Worm (Caenorhabditis elegans) whole organism, young adult: ENCODE data around the gene klp-18.

Experiments
- B0336.3 ChIP-seq: fragments of 200-800 bp; sonication (Bioruptor generic); IDR thresholded peaks from 2 replicates; pipeline ENCODE4 v1.3.6; 2022; ENCODE audit warnings: missing genetic modification characterization, missing compliant biosample characterization
- C06A6.2 ChIP-seq: fragments of 200-800 bp; sonication (Bioruptor generic); conservative IDR thresholded peaks from 2 replicates; pipeline ENCODE4 v1.3.6; 2022; ENCODE audit warnings: missing genetic modification characterization, missing compliant biosample characterization
- F22D6.2 ChIP-seq: sonication (generic microtip); optimal IDR thresholded peaks from 2 replicates; lab custom pipeline; 2016; ENCODE audit warnings: mild to moderate bottlenecking, missing genetic modification characterization, missing compliant biosample characterization
- F33H1.4 ChIP-seq: fragments of 200-800 bp; sonication (Bioruptor generic); IDR thresholded peaks from 2 replicates; pipeline ENCODE4 v1.3.6; 2022; ENCODE audit warnings: missing genetic modification reagents, missing genetic modification characterization, missing compliant biosample characterization
- F37B4.10 ChIP-seq: fragments of 200-800 bp; sonication (Bioruptor generic); IDR thresholded peaks from 2 replicates; pipeline ENCODE4 v1.3.6; 2022; ENCODE audit warnings: missing genetic modification characterization, missing compliant biosample characterization
- F57A8.1 ChIP-seq: fragments of 200-800 bp; sonication (Bioruptor generic); optimal IDR thresholded peaks from 2 replicates; lab custom pipeline; 2018; ENCODE audit warnings: mild to moderate bottlenecking, missing genetic modification characterization, moderate library complexity, missing compliant biosample characterization
- K12H6.12 ChIP-seq: fragments of 200-800 bp; sonication (Bioruptor generic); optimal IDR thresholded peaks from 2 replicates; lab custom pipeline; 2018; ENCODE audit warnings: mild to moderate bottlenecking, missing genetic modification characterization, missing compliant biosample characterization
- Y56A3A.18 ChIP-seq: fragments of 200-800 bp; sonication (Bioruptor generic); IDR thresholded peaks from 2 replicates; pipeline ENCODE4 v1.3.6; 2022; ENCODE audit warnings: missing genetic modification reagents, missing genetic modification characterization, missing compliant biosample characterization
- Y95B8A.8 ChIP-seq: fragments of 200-800 bp; sonication (Bioruptor generic); IDR thresholded peaks from 2 replicates; pipeline ENCODE4 v1.3.6; 2022; ENCODE audit warnings: missing genetic modification reagents, missing genetic modification characterization, missing compliant biosample characterization
- ZK185.1 ChIP-seq: sonication (generic microtip); optimal IDR thresholded peaks from 2 replicates; lab custom pipeline; 2016; ENCODE audit warnings: mild to moderate bottlenecking, missing genetic modification characterization, missing compliant biosample characterization; ENCODE audit not compliant: poor library complexity, severe bottlenecking
- ama-1 ChIP-seq, 3 experiments: fragments of 150-350 bp in 1 of 3; sonication (generic microtip) in 2 of 3; optimal IDR thresholded peaks; 2 replicates each; lab custom pipeline; 2014 to 2018; ENCODE audit warnings: missing biosample characterization in 2 of 3, missing genetic modification characterization in 2 of 3, missing genetic modification reagents in 2 of 3
- atf-7 ChIP-seq: sonication (generic microtip); optimal IDR thresholded peaks from 2 replicates; lab custom pipeline; 2017; ENCODE audit warnings: mild to moderate bottlenecking, missing genetic modification characterization, missing compliant biosample characterization
- attf-5 ChIP-seq: fragments of 200-800 bp; sonication (Bioruptor generic); optimal IDR thresholded peaks from 2 replicates; lab custom pipeline; 2018; ENCODE audit warnings: mild to moderate bottlenecking, missing genetic modification characterization, missing compliant biosample characterization
- bed-2 ChIP-seq: fragments of 200-800 bp; sonication (Bioruptor generic); IDR thresholded peaks from 2 replicates; pipeline ENCODE4 v1.3.6; 2022; ENCODE audit warnings: missing genetic modification reagents, missing genetic modification characterization, missing compliant biosample characterization
- cebp-1 ChIP-seq, 2 experiments: fragments of 200-800 bp in 1 of 2; sonication (Bioruptor generic) in 1 of 2; sonication (generic microtip) in 1 of 2; IDR thresholded peaks in 1 of 2; optimal IDR thresholded peaks in 1 of 2; 2 replicates each; pipeline versions ENCODE4 v1.3.6 to Lab custom; 2017 to 2022; ENCODE audit warnings: missing compliant biosample characterization in 2 of 2, missing genetic modification characterization in 2 of 2, mild to moderate bottlenecking in 1 of 2, missing genetic modification reagents in 1 of 2, moderate library complexity in 1 of 2
- chd-7 ChIP-seq: sonication (generic microtip); optimal IDR thresholded peaks from 2 replicates; lab custom pipeline; 2016; ENCODE audit warnings: mild to moderate bottlenecking, missing genetic modification characterization, moderate library complexity, missing compliant biosample characterization
- dox-1 ChIP-seq: fragments of 200-800 bp; sonication (Bioruptor generic); IDR thresholded peaks from 2 replicates; pipeline ENCODE4 v1.3.6; 2022; ENCODE audit warnings: missing genetic modification reagents, missing genetic modification characterization, missing compliant biosample characterization
- ekl-4 ChIP-seq: fragments of 200-800 bp; sonication (Bioruptor generic); IDR thresholded peaks from 2 replicates; pipeline ENCODE4 v1.3.6; 2022; ENCODE audit warnings: missing genetic modification reagents, missing genetic modification characterization, missing compliant biosample characterization
- hlh-12 ChIP-seq: sonication (generic microtip); optimal IDR thresholded peaks from 2 replicates; lab custom pipeline; 2016; ENCODE audit warnings: missing genetic modification characterization, missing compliant biosample characterization
- hmg-1.2 ChIP-seq: fragments of 200-800 bp; sonication (Bioruptor generic); IDR thresholded peaks from 2 replicates; pipeline ENCODE4 v1.3.6; 2022; ENCODE audit warnings: missing genetic modification reagents, missing genetic modification characterization, missing compliant biosample characterization
- hmg-20 ChIP-seq: fragments of 200-800 bp; sonication (Bioruptor generic); IDR thresholded peaks from 2 replicates; pipeline ENCODE4 v1.3.6; 2022; ENCODE audit warnings: missing genetic modification reagents, missing genetic modification characterization, missing compliant biosample characterization
- lin-35 ChIP-seq, 3 experiments: fragments of 150-350 bp in 2 of 3; sonication (generic microtip) in 1 of 3; optimal IDR thresholded peaks; 2 replicates each; lab custom pipeline; 2014 to 2018; ENCODE audit warnings: missing biosample characterization in 3 of 3, missing genetic modification characterization in 3 of 3, missing genetic modification reagents in 3 of 3
- lin-40 ChIP-seq: sonication (generic microtip); optimal IDR thresholded peaks from 2 replicates; lab custom pipeline; 2016; ENCODE audit warnings: missing genetic modification characterization, mild to moderate bottlenecking, missing compliant biosample characterization, missing genotype, missing genetic modification reagents
- madf-3 ChIP-seq: fragments of 200-800 bp; sonication (Bioruptor generic); IDR thresholded peaks from 2 replicates; pipeline ENCODE4 v1.3.6; 2022; ENCODE audit warnings: missing genetic modification reagents, missing genetic modification characterization, missing compliant biosample characterization
- nhr-80 ChIP-seq: sonication (generic microtip); optimal IDR thresholded peaks from 2 replicates; lab custom pipeline; 2016; ENCODE audit warnings: missing genetic modification characterization, missing compliant biosample characterization
- nhr-90 ChIP-seq: sonication (generic microtip); optimal IDR thresholded peaks from 2 replicates; lab custom pipeline; 2016; ENCODE audit warnings: missing genotype, mild to moderate bottlenecking, missing genetic modification characterization, missing compliant biosample characterization
- pha-4 ChIP-seq: fragments of 150-350 bp; sonication (generic microtip); optimal IDR thresholded peaks from 2 replicates; lab custom pipeline; 2014; ENCODE audit warnings: missing biosample characterization, missing genetic modification reagents, missing genetic modification characterization
- rpc-1 ChIP-seq, 2 experiments: fragments of 150-350 bp in 1 of 2; sonication (generic microtip) in 1 of 2; optimal IDR thresholded peaks; 2 replicates each; lab custom pipeline; 2014 to 2018; ENCODE audit warnings: missing biosample characterization in 1 of 2, missing genetic modification characterization in 1 of 2, missing genetic modification reagents in 1 of 2, missing genotype in 1 of 2
- snpc-1.3 ChIP-seq: sonication (generic microtip); optimal IDR thresholded peaks from 2 replicates; lab custom pipeline; 2017; ENCODE audit warnings: missing genetic modification characterization, mild to moderate bottlenecking, missing compliant biosample characterization, antibody characterized with exemption, moderate library complexity, missing genotype, missing genetic modification reagents; ENCODE audit not compliant: insufficient read depth
- somi-1 ChIP-seq: fragments of 200-800 bp; sonication (Bioruptor generic); optimal IDR thresholded peaks from 2 replicates; lab custom pipeline; 2018; ENCODE audit warnings: mild to moderate bottlenecking, missing genetic modification characterization, missing compliant biosample characterization
- tbp1 ChIP-seq: fragments of 200-800 bp; sonication (Bioruptor generic); optimal IDR thresholded peaks from 2 replicates; lab custom pipeline; 2018; ENCODE audit warnings: mild to moderate bottlenecking, missing genetic modification characterization, missing compliant biosample characterization
- tlf-1 ChIP-seq: fragments of 200-800 bp; sonication (Bioruptor generic); optimal IDR thresholded peaks from 2 replicates; lab custom pipeline; 2018; ENCODE audit warnings: mild to moderate bottlenecking, missing genetic modification characterization, missing compliant biosample characterization
- unc-130 ChIP-seq: sonication (generic microtip); optimal IDR thresholded peaks from 2 replicates; lab custom pipeline; 2016; ENCODE audit warnings: missing genetic modification reagents, missing genetic modification characterization, missing compliant biosample characterization
- unc-62 ChIP-seq: fragments of 150-350 bp; optimal IDR thresholded peaks from 2 replicates; lab custom pipeline; 2014; ENCODE audit warnings: missing biosample characterization, missing genetic modification reagents, missing genetic modification characterization
- zim-3 ChIP-seq: sonication (generic microtip); optimal IDR thresholded peaks from 2 replicates; lab custom pipeline; 2017; ENCODE audit warnings: mild to moderate bottlenecking, missing genetic modification characterization, moderate library complexity, missing compliant biosample characterization
- ztf-18 ChIP-seq: sonication (generic microtip); optimal IDR thresholded peaks from 2 replicates; lab custom pipeline; 2016; ENCODE audit warnings: missing genotype, mild to moderate bottlenecking, missing genetic modification characterization, missing compliant biosample characterization
- ztf-26 ChIP-seq: sonication (generic microtip); optimal IDR thresholded peaks from 2 replicates; lab custom pipeline; 2017; ENCODE audit warnings: missing genetic modification characterization, missing compliant biosample characterization
- ztf-3 ChIP-seq: fragments of 200-800 bp; sonication (Bioruptor generic); optimal IDR thresholded peaks from 2 replicates; lab custom pipeline; 2018; ENCODE audit warnings: mild to moderate bottlenecking, missing genetic modification characterization, missing compliant biosample characterization

klp-18 gene

ce11 chrIV:7049672-7050206, 9.7 kb downstream of the klp-18 start, which contains the start of gene nhr-105:
Gene nhr-105 (plus strand): TSS chrIV:7050156.
- TF ChIP-seq F22D6.2 (tag; lab: Kevin White, UChicago) (peak; percentile 32), unc-62 (GFP tag; lab: Kevin White, UChicago) (peak; percentile 36), snpc-1.3 (tag; lab: Kevin White, UChicago) (no peak), F33H1.4 (GFP tag; lab: Robert Waterston, UW) (no peak), F57A8.1 (no peak), K12H6.12 (tag; lab: Kevin White, UChicago) (peak; percentile 18), ama-1 (optimal IDR thresholded peaks at IDR 0.05; lab: Kevin White, UChicago) (peak; percentile 36), ama-1 (GFP tag; optimal IDR thresholded peaks at IDR 0.05; lab: Kevin White, UChicago) (no peak), hmg-1.2 (GFP tag; lab: Robert Waterston, UW) (peak; percentile 70), ekl-4 (GFP tag; lab: Robert Waterston, UW) (no peak), unc-130 (no peak), hmg-20 (GFP tag; lab: Robert Waterston, UW) (no peak), rpc-1 (optimal IDR thresholded peaks at IDR 0.05; lab: Kevin White, UChicago) (no peak), rpc-1 (tag; optimal IDR thresholded peaks at IDR 0.05; lab: Kevin White, UChicago) (no peak), dox-1 (GFP tag; lab: Robert Waterston, UW) (0 out of 2 replicates have a peak, but pooled peaks have one; percentile 27), hlh-12 (no peak), ztf-26 (tag; lab: Kevin White, UChicago) (peak; percentile 21), nhr-90 (tag; lab: Kevin White, UChicago) (peak; percentile 39), somi-1 (GFP tag; lab: Kevin White, UChicago) (peak; percentile 63), ZK185.1 (tag; lab: Kevin White, UChicago) (peak; percentile 10), cebp-1 (GFP tag; IDR thresholded peaks at IDR 0.05; lab: Robert Waterston, UW) (no peak), cebp-1 (tag; optimal IDR thresholded peaks at IDR 0.05; lab: Kevin White, UChicago) (peak; percentile 63), Y56A3A.18 (GFP tag; lab: Robert Waterston, UW) (no peak), ztf-3 (GFP tag; lab: Kevin White, UChicago) (no peak), attf-5 (GFP tag; lab: Kevin White, UChicago) (peak; percentile 56), madf-3 (GFP tag; lab: Robert Waterston, UW) (no peak), lin-40 (tag; lab: Kevin White, UChicago) (peak; percentile 59), lin-35 (GFP tag; optimal IDR thresholded peaks at IDR 0.05; lab: Kevin White, UChicago) (peak in 1 of 3 experiments; percentile 27), B0336.3 (GFP tag; lab: Robert Waterston, UW) (0 out of 2 replicates have a peak, but pooled peaks have one; percentile 24), ztf-18 (tag; lab: Kevin White, UChicago) (peak; percentile 9), bed-2 (GFP tag; lab: Robert Waterston, UW) (no peak), tlf-1 (peak; percentile 10), tbp1 (GFP tag; lab: Kevin White, UChicago) (peak; percentile 34), nhr-80 (tag; lab: Kevin White, UChicago) (peak; percentile 41), chd-7 (tag; lab: Kevin White, UChicago) (peak; percentile 37), zim-3 (tag; lab: Kevin White, UChicago) (no peak), pha-4 (tag; lab: Kevin White, UChicago) (no peak), F37B4.10 (no peak), Y95B8A.8 (peak; percentile 51; the same call in 1 of the 2 replicates), C06A6.2 (peak; percentile 62), atf-7 (tag; lab: Kevin White, UChicago) (peak; percentile 80)
